Fruit fly (Drosophila melanogaster) whole organism, wandering third instar larva: Measurements from ENCODE around the gene GABPI.

Experiments
- Abd-B ChIP-seq: fragments of >200 bp; optimal IDR thresholded peaks from 2 replicates; lab custom pipeline; 2017; ENCODE audit warnings: missing biosample characterization, missing genetic modification characterization
- CG32264 ChIP-seq: fragments of 200-800 bp; sonication (Bioruptor generic); optimal IDR thresholded peaks from 2 replicates; lab custom pipeline; 2016; ENCODE audit warnings: missing biosample characterization, missing genetic modification characterization
- CrebA ChIP-seq: fragments of 200-800 bp; sonication (Bioruptor generic); optimal IDR thresholded peaks from 2 replicates; lab custom pipeline; 2016; ENCODE audit warnings: missing biosample characterization, mild to moderate bottlenecking, missing genetic modification characterization, borderline replicate concordance
- GATAd ChIP-seq: sonication (Bioruptor generic); optimal IDR thresholded peaks from 2 replicates; lab custom pipeline; 2016; ENCODE audit warnings: missing biosample characterization, missing genetic modification characterization
- HLH106 ChIP-seq: fragments of 200-800 bp; optimal IDR thresholded peaks from 3 replicates; lab custom pipeline; 2019; ENCODE audit warnings: missing biosample characterization, mild to moderate bottlenecking, missing genetic modification characterization, moderate library complexity
- Hnf4 ChIP-seq: fragments of 200-800 bp; sonication (Bioruptor generic); optimal IDR thresholded peaks from 2 replicates; lab custom pipeline; 2016; ENCODE audit warnings: missing biosample characterization, mild to moderate bottlenecking, missing genetic modification characterization
- Hr78 ChIP-seq: fragments of >200 bp; optimal IDR thresholded peaks from 2 replicates; lab custom pipeline; 2017; ENCODE audit warnings: missing biosample characterization, missing genetic modification characterization
- Hr83 ChIP-seq: fragments of 200-300 bp; sonication (Bioruptor generic); optimal IDR thresholded peaks from 2 replicates; lab custom pipeline; 2016; ENCODE audit warnings: missing biosample characterization, mild to moderate bottlenecking, missing genetic modification characterization, moderate library complexity; ENCODE audit not compliant: poor library complexity, severe bottlenecking
- Jra ChIP-seq: sonication (Bioruptor generic); optimal IDR thresholded peaks from 2 replicates; lab custom pipeline; 2016; ENCODE audit warnings: missing biosample characterization, missing genetic modification characterization
- Mio ChIP-seq: sonication (Bioruptor generic); optimal IDR thresholded peaks from 2 replicates; lab custom pipeline; 2016; ENCODE audit warnings: missing biosample characterization, missing genetic modification characterization
- Myc ChIP-seq: fragments of >200 bp; optimal IDR thresholded peaks from 2 replicates; lab custom pipeline; 2017
- N ChIP-seq: fragments of >200 bp; optimal IDR thresholded peaks from 2 replicates; lab custom pipeline; 2018; ENCODE audit warnings: missing biosample characterization, missing external identifiers, missing genetic modification characterization
- OdsH ChIP-seq: fragments of 200-800 bp; sonication (Bioruptor generic); optimal IDR thresholded peaks from 2 replicates; lab custom pipeline; 2016; ENCODE audit warnings: missing biosample characterization, mild to moderate bottlenecking, missing genetic modification characterization
- Rel ChIP-seq, 2 experiments: fragments of 200-800 bp; sonication (Bioruptor generic) in 1 of 2; optimal IDR thresholded peaks; 2 replicates in 1 of 2; 3 replicates in 1 of 2; lab custom pipeline; 2016 to 2019; ENCODE audit warnings: mild to moderate bottlenecking in 2 of 2, missing biosample characterization in 2 of 2, missing genetic modification characterization in 2 of 2, moderate library complexity in 1 of 2
- Sp1 ChIP-seq: fragments of 200-800 bp; sonication (Bioruptor generic); optimal IDR thresholded peaks from 3 replicates; lab custom pipeline; 2019; ENCODE audit warnings: missing biosample characterization, mild to moderate bottlenecking, missing genetic modification characterization, moderate library complexity
- br ChIP-seq: fragments of 200-800 bp; sonication (Bioruptor generic); optimal IDR thresholded peaks from 2 replicates; lab custom pipeline; 2016; ENCODE audit warnings: missing biosample characterization, missing genetic modification characterization
- brk ChIP-seq: fragments of 200-800 bp; sonication (Bioruptor generic); optimal IDR thresholded peaks from 2 replicates; lab custom pipeline; 2016; ENCODE audit warnings: missing biosample characterization, mild to moderate bottlenecking, missing genetic modification characterization
- dl ChIP-seq, 2 experiments: fragments of 175-275, 200-275 bp in 1 of 2; fragments of 200-275 bp in 1 of 2; sonication (Bioruptor generic); optimal IDR thresholded peaks; lab custom pipeline; 2018; ENCODE audit warnings: mild to moderate bottlenecking in 2 of 2, missing biosample characterization in 2 of 2, missing genetic modification characterization in 2 of 2, moderate library complexity in 2 of 2; ENCODE audit not compliant: partially characterized antibody in 2 of 2, insufficient read depth in 1 of 2
- dmrt93B ChIP-seq: fragments of 200-800 bp; sonication (Bioruptor generic); optimal IDR thresholded peaks from 2 replicates; lab custom pipeline; 2018; ENCODE audit warnings: missing biosample characterization, mild to moderate bottlenecking, missing genetic modification characterization
- ey ChIP-seq: fragments of 200-800 bp; sonication (Bioruptor generic); optimal IDR thresholded peaks from 2 replicates; lab custom pipeline; 2016; ENCODE audit warnings: missing biosample characterization, missing genetic modification characterization
- foxo ChIP-seq, 2 experiments: fragments of 200-800 bp; sonication (Bioruptor generic); optimal IDR thresholded peaks; 2 replicates in 1 of 2; 3 replicates in 1 of 2; lab custom pipeline; 2016 to 2017; ENCODE audit warnings: missing biosample characterization in 2 of 2, missing genetic modification characterization in 2 of 2
- fru ChIP-seq: fragments of 200-800 bp; sonication (Bioruptor generic); optimal IDR thresholded peaks from 3 replicates; lab custom pipeline; 2016; ENCODE audit warnings: missing biosample characterization, mild to moderate bottlenecking, missing genetic modification characterization
- h ChIP-seq: fragments of 200-800 bp; sonication (Bioruptor generic); optimal IDR thresholded peaks from 3 replicates; lab custom pipeline; 2016; ENCODE audit warnings: missing biosample characterization, mild to moderate bottlenecking, missing genetic modification characterization
- jim ChIP-seq: fragments of 175-275, 200-325 bp; sonication (Bioruptor generic); optimal IDR thresholded peaks from 2 replicates; lab custom pipeline; 2016; ENCODE audit warnings: missing biosample characterization, mild to moderate bottlenecking, missing genetic modification characterization
- pan ChIP-seq: fragments of >200 bp; optimal IDR thresholded peaks from 2 replicates; lab custom pipeline; 2017
- psq ChIP-seq: fragments of 200-800 bp; sonication (Bioruptor generic); optimal IDR thresholded peaks from 3 replicates; lab custom pipeline; 2017; ENCODE audit warnings: missing biosample characterization, mild to moderate bottlenecking, missing genetic modification characterization, moderate library complexity
- rgr ChIP-seq: fragments of 200-800 bp; sonication (Bioruptor generic); optimal IDR thresholded peaks from 3 replicates; lab custom pipeline; 2016; ENCODE audit warnings: missing biosample characterization, mild to moderate bottlenecking, missing genetic modification characterization
- sage ChIP-seq: fragments of 200-800 bp; sonication (Bioruptor generic); optimal IDR thresholded peaks from 2 replicates; lab custom pipeline; 2016; ENCODE audit warnings: missing biosample characterization, mild to moderate bottlenecking, missing genetic modification characterization
- sv ChIP-seq: fragments of 200-800 bp; sonication (Bioruptor generic); optimal IDR thresholded peaks from 3 replicates; lab custom pipeline; 2016; ENCODE audit warnings: missing biosample characterization, missing genetic modification characterization
- tai ChIP-seq: sonication (Bioruptor generic); optimal IDR thresholded peaks from 2 replicates; lab custom pipeline; 2016; ENCODE audit warnings: missing biosample characterization, missing genetic modification characterization
- usp ChIP-seq: fragments of >200 bp; optimal IDR thresholded peaks from 2 replicates; lab custom pipeline; 2017; ENCODE audit warnings: missing biosample characterization, missing genetic modification characterization
- woc ChIP-seq: sonication (Bioruptor generic); optimal IDR thresholded peaks from 2 replicates; lab custom pipeline; 2016; ENCODE audit warnings: missing biosample characterization, mild to moderate bottlenecking, missing genetic modification characterization

Gene GABPI

dm6 chr2L:2999609-3000008, 30.7 kb upstream of the GABPI start:
- TF ChIP-seq N (GFP tag; lab: Kevin White, UChicago): no peak
- TF ChIP-seq woc (GFP tag; lab: Kevin White, UChicago): no peak
- no peak for TF ChIP-seq CrebA (GFP tag; lab: Kevin White, UChicago)
- no peak for TF ChIP-seq foxo (GFP tag; optimal IDR thresholded peaks at IDR 0.05; lab: Kevin White, UChicago)
- no peak for TF ChIP-seq Myc (lab: Kevin White, UChicago)
- TF ChIP-seq brk (GFP tag; lab: Kevin White, UChicago): no peak
- no peak for TF ChIP-seq pan (lab: Kevin White, UChicago)
- no peak for TF ChIP-seq dmrt93B (GFP tag; lab: Kevin White, UChicago)
- no peak for TF ChIP-seq HLH106
- no peak for TF ChIP-seq br (GFP tag; lab: Kevin White, UChicago)
- no peak for TF ChIP-seq CG32264
- TF ChIP-seq Hnf4 (GFP tag; lab: Kevin White, UChicago): no peak
- no peak for TF ChIP-seq usp (GFP tag; lab: Kevin White, UChicago)
- TF ChIP-seq h (GFP tag; lab: Kevin White, UChicago): no peak
- no peak for TF ChIP-seq Mio
- no peak for TF ChIP-seq Hr78 (GFP tag; lab: Kevin White, UChicago)

- no peak for TF ChIP-seq rgr
- no peak for TF ChIP-seq Abd-B (GFP tag; lab: Kevin White, UChicago)
- TF ChIP-seq Rel (GFP tag; optimal IDR thresholded peaks at IDR 0.05; lab: Kevin White, UChicago): no peak
- TF ChIP-seq Rel (tag; optimal IDR thresholded peaks at IDR 0.05; lab: Kevin White, UChicago): no peak
- no peak for TF ChIP-seq dmrt93B (GFP tag; lab: Kevin White, UChicago)
- TF ChIP-seq Hnf4 (GFP tag; lab: Kevin White, UChicago): no peak
- TF ChIP-seq sage (GFP tag; lab: Kevin White, UChicago): no peak
- TF ChIP-seq, all 38 proteins: peak for 0
Measured at dm6 chr2L:3000517-3000934, 29.8 kb upstream of the GABPI start.

DNA sequence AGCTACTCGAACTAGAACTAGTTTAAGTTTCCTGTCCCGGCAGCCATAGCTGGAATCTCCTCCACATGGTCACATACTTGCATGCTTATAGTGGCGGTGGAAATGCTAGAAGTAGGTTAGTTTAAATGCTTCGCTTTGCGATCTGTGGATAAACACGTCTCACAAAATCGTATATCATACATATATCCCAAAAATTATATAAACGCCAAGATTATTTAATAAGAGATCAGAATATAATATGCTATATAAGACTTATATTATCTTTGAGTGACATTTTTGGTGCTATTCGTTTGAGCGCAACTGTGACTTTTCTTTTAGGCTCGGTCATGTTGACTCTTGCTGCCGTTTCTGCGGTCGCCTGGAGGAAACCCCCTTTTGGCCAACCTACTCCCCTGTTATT, 28.4 kb upstream of the GABPI start:
- TF ChIP-seq sage (GFP tag; lab: Kevin White, UChicago): no peak
- TF ChIP-seq tai (GFP tag; lab: Kevin White, UChicago): no peak
- no peak for TF ChIP-seq Abd-B (GFP tag; lab: Kevin White, UChicago)
- TF ChIP-seq N (GFP tag; lab: Kevin White, UChicago): no peak
- TF ChIP-seq sv (GFP tag; lab: Kevin White, UChicago): no peak
- TF ChIP-seq Rel (GFP tag; optimal IDR thresholded peaks at IDR 0.05; lab: Kevin White, UChicago): no peak
- no peak for TF ChIP-seq Rel (tag; optimal IDR thresholded peaks at IDR 0.05; lab: Kevin White, UChicago)
- TF ChIP-seq Mio: no peak
- no peak for TF ChIP-seq OdsH (GFP tag; lab: Kevin White, UChicago)
- no peak for TF ChIP-seq jim (GFP tag; lab: Kevin White, UChicago)
- no peak for TF ChIP-seq br (GFP tag; lab: Kevin White, UChicago)
- TF ChIP-seq Jra (GFP tag; lab: Kevin White, UChicago): no peak
- no peak for TF ChIP-seq GATAd (GFP tag; lab: Kevin White, UChicago)

DNA sequence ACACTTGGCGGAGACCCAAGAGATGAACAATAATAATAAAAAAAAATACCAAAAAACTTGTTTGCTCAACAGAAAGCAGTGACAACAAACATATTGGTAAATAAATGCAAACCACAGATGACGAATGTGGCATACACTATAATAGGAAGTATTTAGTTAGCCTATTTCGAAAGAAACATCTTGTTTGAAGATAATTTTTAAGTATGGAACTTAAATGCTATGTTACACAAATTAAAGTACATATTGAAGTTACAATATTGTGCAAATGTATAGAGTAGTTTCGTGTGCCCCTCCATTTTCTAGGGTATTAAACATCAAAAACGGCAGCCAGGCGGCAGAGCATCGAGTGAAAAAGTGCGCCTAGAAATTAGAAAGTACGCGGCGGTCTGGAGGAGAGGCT, 26.9 kb upstream of the GABPI start:
- TF ChIP-seq psq (GFP tag; lab: Kevin White, UChicago) (no peak), ey (GFP tag; lab: Kevin White, UChicago) (no peak), tai (GFP tag; lab: Kevin White, UChicago) (no peak), Hnf4 (GFP tag; lab: Kevin White, UChicago) (no peak), h (GFP tag; lab: Kevin White, UChicago) (no peak), Myc (lab: Kevin White, UChicago) (no peak), sage (GFP tag; lab: Kevin White, UChicago) (no peak), sv (GFP tag; lab: Kevin White, UChicago) (no peak)

DNA sequence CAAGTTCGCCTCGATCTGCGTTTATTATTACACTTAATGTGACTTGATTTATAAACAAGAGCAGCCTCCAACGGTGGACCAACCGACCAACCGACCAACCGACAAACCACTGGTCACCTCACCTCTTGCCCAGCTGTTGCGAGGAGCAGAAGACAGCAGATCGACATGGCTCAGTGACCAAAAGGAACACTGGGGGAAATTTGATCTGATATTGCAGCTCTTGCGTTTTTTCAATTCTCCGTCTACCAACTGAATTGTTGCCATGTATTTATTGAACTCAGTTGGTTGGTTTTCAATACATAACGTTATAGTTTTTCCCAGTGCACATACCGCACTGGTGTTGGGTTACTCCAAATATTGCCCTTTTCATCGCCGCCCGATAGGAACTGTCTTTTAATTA, 25.7 kb upstream of the GABPI start:
- peak in 1 of 2 experiments; percentile 64 for TF ChIP-seq foxo (GFP tag; optimal IDR thresholded peaks at IDR 0.05; lab: Kevin White, UChicago)
- no peak for TF ChIP-seq dl (GFP tag; optimal IDR thresholded peaks at IDR 0.05; lab: Kevin White, UChicago; ENCODE audit: insufficient read depth in 1 of 2, partially characterized antibody in 2 of 2)
- TF ChIP-seq OdsH (GFP tag; lab: Kevin White, UChicago): peak; percentile 2
- TF ChIP-seq Hr78 (GFP tag; lab: Kevin White, UChicago): no peak
- TF ChIP-seq h (GFP tag; lab: Kevin White, UChicago): peak; percentile 37
- TF ChIP-seq Abd-B (GFP tag; lab: Kevin White, UChicago): no peak
- TF ChIP-seq Hnf4 (GFP tag; lab: Kevin White, UChicago): peak; percentile 21
- peak; percentile 31 for TF ChIP-seq psq (GFP tag; lab: Kevin White, UChicago)
- TF ChIP-seq Sp1: peak; percentile 36
- peak; percentile 10 for TF ChIP-seq woc (GFP tag; lab: Kevin White, UChicago)
- TF ChIP-seq CG32264: no peak
- TF ChIP-seq fru (GFP tag; lab: Kevin White, UChicago): peak; percentile 62
- peak; percentile 22 for TF ChIP-seq ey (GFP tag; lab: Kevin White, UChicago)
- TF ChIP-seq br (GFP tag; lab: Kevin White, UChicago): peak; percentile 63
- no peak for TF ChIP-seq Hr83 (GFP tag; lab: Kevin White, UChicago)
- no peak for TF ChIP-seq GATAd (GFP tag; lab: Kevin White, UChicago)
- peak; percentile 47 for TF ChIP-seq HLH106
- peak; percentile 31 for TF ChIP-seq rgr
